Fruit fly (Drosophila melanogaster) whole organism, adult: ENCODE data around the gene CG18179.

Source experiments
- CG11617 ChIP-seq: fragments of 200-800 bp; sonication (Bioruptor generic); optimal IDR thresholded peaks from 2 replicates; lab custom pipeline; 2017; ENCODE audit warnings: mild to moderate bottlenecking, missing biosample characterization, missing genetic modification reagents, missing genetic modification characterization
- CG12768 ChIP-seq: fragments of 200-800 bp; sonication (Bioruptor generic); optimal IDR thresholded peaks from 2 replicates; lab custom pipeline; 2017; ENCODE audit warnings: missing biosample characterization, missing genetic modification characterization, mild to moderate bottlenecking, moderate library complexity, missing genetic modification reagents
- CG14711 ChIP-seq: fragments of 200-800 bp; sonication (Bioruptor generic); optimal IDR thresholded peaks from 2 replicates; lab custom pipeline; 2018; ENCODE audit warnings: missing biosample characterization, mild to moderate bottlenecking, missing genetic modification characterization, moderate library complexity
- CG1620 ChIP-seq: fragments of 200-800 bp; sonication (Bioruptor generic); optimal IDR thresholded peaks from 2 replicates; lab custom pipeline; 2016; ENCODE audit warnings: missing biosample characterization, missing genetic modification characterization
- CG33017 ChIP-seq: fragments of 200-800 bp; sonication (Bioruptor generic); optimal IDR thresholded peaks from 2 replicates; lab custom pipeline; 2018; ENCODE audit warnings: missing biosample characterization, mild to moderate bottlenecking, missing genetic modification characterization, moderate library complexity
- CG5204 ChIP-seq: fragments of 200-800 bp; sonication (Bioruptor generic); optimal IDR thresholded peaks from 2 replicates; lab custom pipeline; 2016; ENCODE audit warnings: missing biosample characterization, missing genetic modification characterization
- CG7045 ChIP-seq: fragments of 200-800 bp; sonication (Bioruptor generic); optimal IDR thresholded peaks from 2 replicates; lab custom pipeline; 2017; ENCODE audit warnings: missing biosample characterization, mild to moderate bottlenecking, missing genetic modification characterization
- CG7101 ChIP-seq: fragments of 200-800 bp; sonication (Bioruptor generic); optimal IDR thresholded peaks from 2 replicates; lab custom pipeline; 2018; ENCODE audit warnings: missing biosample characterization, mild to moderate bottlenecking, missing genetic modification characterization, moderate library complexity
- Clk ChIP-seq: fragments of 200-800 bp; sonication (Bioruptor generic); optimal IDR thresholded peaks from 2 replicates; lab custom pipeline; 2017; ENCODE audit warnings: missing biosample characterization, missing genetic modification characterization
- Crg-1 ChIP-seq: fragments of 200-800 bp; sonication (Bioruptor generic); optimal IDR thresholded peaks from 2 replicates; lab custom pipeline; 2016; ENCODE audit warnings: missing biosample characterization, missing genetic modification characterization
- Hr96 ChIP-seq: fragments of 200-800 bp; sonication (Bioruptor generic); optimal IDR thresholded peaks from 2 replicates; lab custom pipeline; 2016; ENCODE audit warnings: missing biosample characterization, missing genetic modification characterization
- Mnt ChIP-seq: fragments of 200-800 bp; sonication (Bioruptor generic); optimal IDR thresholded peaks from 2 replicates; lab custom pipeline; 2016; ENCODE audit warnings: missing biosample characterization, mild to moderate bottlenecking, missing genetic modification characterization
- bab1 ChIP-seq: fragments of 200-800 bp; sonication (Bioruptor generic); optimal IDR thresholded peaks from 3 replicates; lab custom pipeline; 2019; ENCODE audit warnings: missing biosample characterization, mild to moderate bottlenecking, missing genetic modification characterization, moderate library complexity
- cic ChIP-seq: fragments of 200-800 bp; sonication (Bioruptor generic); optimal IDR thresholded peaks from 2 replicates; lab custom pipeline; 2017; ENCODE audit warnings: missing biosample characterization, mild to moderate bottlenecking, missing genetic modification characterization, moderate library complexity
- cnc ChIP-seq, 2 experiments: fragments of >200 bp; optimal IDR thresholded peaks; 2 replicates each; lab custom pipeline; 2017
- kay ChIP-seq: fragments of 200-800 bp; sonication (Bioruptor generic); peaks from one replicate; lab custom pipeline; 2016; ENCODE audit warnings: missing biosample characterization, missing genetic modification characterization, borderline replicate concordance
- ovo ChIP-seq: fragments of 200-800 bp; sonication (Bioruptor generic); optimal IDR thresholded peaks from 2 replicates; lab custom pipeline; 2016; ENCODE audit warnings: missing biosample characterization, missing genetic modification characterization
- pad ChIP-seq: fragments of 200-800 bp; sonication (Bioruptor generic); optimal IDR thresholded peaks from 3 replicates; lab custom pipeline; 2017; ENCODE audit warnings: missing biosample characterization, missing genetic modification characterization, mild to moderate bottlenecking, moderate library complexity, missing genetic modification reagents
- tj ChIP-seq: fragments of 200-800 bp; sonication (Bioruptor generic); optimal IDR thresholded peaks from 3 replicates; lab custom pipeline; 2017; ENCODE audit warnings: missing biosample characterization, mild to moderate bottlenecking, missing genetic modification characterization, moderate library complexity
- toe ChIP-seq: fragments of 200-800 bp; sonication (Bioruptor generic); optimal IDR thresholded peaks from 2 replicates; lab custom pipeline; 2016; ENCODE audit warnings: missing biosample characterization, missing genetic modification characterization

CG18179 gene

DNA sequence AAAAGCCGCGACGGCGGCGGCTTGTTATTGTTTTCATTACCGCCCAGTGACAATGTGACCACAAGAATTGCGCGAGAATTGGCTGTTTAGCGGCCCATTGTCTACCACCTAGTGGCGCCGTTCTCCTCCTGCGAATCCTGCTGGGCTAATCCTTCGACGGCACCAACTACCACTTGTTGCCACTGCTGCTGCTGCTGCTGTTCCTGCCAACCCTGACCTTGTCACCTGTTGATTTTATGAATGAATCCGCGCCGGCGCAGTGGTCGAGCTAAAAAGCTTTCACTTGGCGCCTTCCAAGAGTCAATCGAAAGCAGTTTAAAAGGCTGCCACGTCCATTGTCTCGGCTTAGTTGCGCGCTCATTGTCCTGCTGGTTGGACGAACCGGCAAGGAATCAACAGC is 4.7 kb downstream of the CG18179 start, which contains the start of gene CNMaR:
TSS of gene CNMaR (plus strand) at position 348 of the 400 bp plus-strand sequence.
- TF ChIP-seq Hr96: no peak
- no peak for TF ChIP-seq pad (GFP tag; lab: Kevin White, UChicago)
- no peak for TF ChIP-seq CG14711 (tag; lab: Kevin White, UChicago)
- no peak for TF ChIP-seq Clk (GFP tag; lab: Kevin White, UChicago)
- no peak for TF ChIP-seq CG7101 (tag; lab: Kevin White, UChicago)
- no peak for TF ChIP-seq toe (GFP tag; lab: Kevin White, UChicago)
- no peak for TF ChIP-seq CG33017
- TF ChIP-seq CG5204 (GFP tag; lab: Kevin White, UChicago): no peak
- no peak for TF ChIP-seq CG11617 (GFP tag; lab: Kevin White, UChicago)
- no peak for TF ChIP-seq CG12768
- no peak for TF ChIP-seq CG1620 (GFP tag; lab: Kevin White, UChicago)
- TF ChIP-seq Mnt (GFP tag; lab: Kevin White, UChicago): no peak
- TF ChIP-seq CG7045 (GFP tag; lab: Kevin White, UChicago): no peak
- TF ChIP-seq bab1 (GFP tag; lab: Kevin White, UChicago): no peak
- no peak for TF ChIP-seq ovo (GFP tag; lab: Kevin White, UChicago)
- TF ChIP-seq kay (GFP tag; lab: Kevin White, UChicago): no peak
- no peak for TF ChIP-seq cnc (optimal IDR thresholded peaks at IDR 0.05; lab: Kevin White, UChicago)
- no peak for TF ChIP-seq tj (GFP tag; lab: Kevin White, UChicago)
- TF ChIP-seq Crg-1 (GFP tag; lab: Kevin White, UChicago): no peak

DNA sequence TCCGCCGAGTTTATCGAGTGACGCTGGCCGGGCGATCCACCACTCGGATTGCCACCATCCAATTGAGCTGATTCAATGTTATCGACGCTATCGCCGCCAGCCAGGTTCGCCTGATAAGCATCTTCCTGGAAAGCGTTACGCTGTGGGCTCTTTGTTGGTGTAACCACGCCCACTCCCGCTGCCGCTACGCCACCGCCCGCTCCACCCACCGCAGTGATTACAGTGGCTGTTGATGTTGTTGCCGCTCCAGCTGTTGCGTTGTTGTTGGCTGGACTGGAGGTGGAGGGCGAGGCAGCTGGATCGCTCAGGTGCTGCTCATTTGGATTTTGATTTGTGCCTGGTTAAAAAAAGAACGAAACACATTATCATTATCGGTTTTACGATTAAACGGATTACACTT is 32.3 kb downstream of the CG18179 start:
- TF ChIP-seq cnc (optimal IDR thresholded peaks at IDR 0.05; lab: Kevin White, UChicago): no peak
- TF ChIP-seq cic (GFP tag; lab: Kevin White, UChicago): peak; percentile 60
- TF ChIP-seq CG7101 (tag; lab: Kevin White, UChicago): no peak
- TF ChIP-seq pad (GFP tag; lab: Kevin White, UChicago): no peak
- TF ChIP-seq CG7045 (GFP tag; lab: Kevin White, UChicago): no peak
- TF ChIP-seq tj (GFP tag; lab: Kevin White, UChicago): no peak
- TF ChIP-seq Crg-1 (GFP tag; lab: Kevin White, UChicago): no peak

- no peak for TF ChIP-seq bab1 (GFP tag; lab: Kevin White, UChicago)
- peak; percentile 26 for TF ChIP-seq kay (GFP tag; lab: Kevin White, UChicago)
These were observed 35.2 kb downstream of the CG18179 start for dm6 chr3L:9674300-9674699.

dm6 chr3L:9675528-9675963 is 36.5 kb downstream of the CG18179 start:
- peak; percentile 19 for TF ChIP-seq CG7101 (tag; lab: Kevin White, UChicago)
- TF ChIP-seq CG33017: peak; percentile 77
- TF ChIP-seq cnc (optimal IDR thresholded peaks at IDR 0.05; lab: Kevin White, UChicago): no peak
- no peak for TF ChIP-seq CG5204 (GFP tag; lab: Kevin White, UChicago)
- TF ChIP-seq toe (GFP tag; lab: Kevin White, UChicago): no peak
- TF ChIP-seq CG1620 (GFP tag; lab: Kevin White, UChicago): peak; percentile 4
- TF ChIP-seq CG14711 (tag; lab: Kevin White, UChicago): no peak
- TF ChIP-seq kay (GFP tag; lab: Kevin White, UChicago): peak; percentile 98
- TF ChIP-seq CG11617 (GFP tag; lab: Kevin White, UChicago): peak; percentile 65
- no peak for TF ChIP-seq bab1 (GFP tag; lab: Kevin White, UChicago)
- TF ChIP-seq cic (GFP tag; lab: Kevin White, UChicago): peak; percentile 80
- TF ChIP-seq Hr96: peak; percentile 40
- TF ChIP-seq pad (GFP tag; lab: Kevin White, UChicago): no peak
- TF ChIP-seq CG12768: peak; percentile 91
- TF ChIP-seq tj (GFP tag; lab: Kevin White, UChicago): peak; percentile 44
- TF ChIP-seq ovo (GFP tag; lab: Kevin White, UChicago): peak; percentile 69
- peak; percentile 46 for TF ChIP-seq CG7045 (GFP tag; lab: Kevin White, UChicago)
- TF ChIP-seq Crg-1 (GFP tag; lab: Kevin White, UChicago): no peak
- peak; percentile 44 for TF ChIP-seq Mnt (GFP tag; lab: Kevin White, UChicago)
- no peak for TF ChIP-seq Clk (GFP tag; lab: Kevin White, UChicago)

DNA sequence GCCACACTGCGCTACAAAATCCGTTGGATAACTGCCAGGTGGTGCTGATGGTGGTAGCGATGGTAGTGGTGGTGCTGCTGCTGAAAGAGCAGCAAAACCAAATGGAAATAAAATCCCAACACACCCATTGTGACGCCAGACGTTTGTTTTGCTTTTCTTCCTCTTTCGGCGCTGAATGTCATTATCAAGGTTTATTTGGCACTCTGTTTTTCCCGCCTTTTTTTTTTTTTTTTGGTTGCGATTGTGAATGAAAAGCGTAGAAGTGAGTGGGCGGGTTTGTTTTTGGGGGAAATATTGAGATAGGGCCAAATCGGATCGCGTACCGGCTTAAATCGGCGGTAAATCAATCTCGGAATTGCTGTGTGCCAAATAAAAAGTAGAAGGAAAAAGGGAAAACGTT is 38.2 kb downstream of the CG18179 start:
- no peak for TF ChIP-seq ovo (GFP tag; lab: Kevin White, UChicago)
- no peak for TF ChIP-seq Mnt (GFP tag; lab: Kevin White, UChicago)
- no peak for TF ChIP-seq bab1 (GFP tag; lab: Kevin White, UChicago)
- TF ChIP-seq Hr96: no peak
- no peak for TF ChIP-seq Clk (GFP tag; lab: Kevin White, UChicago)
- no peak for TF ChIP-seq CG33017
- TF ChIP-seq CG11617 (GFP tag; lab: Kevin White, UChicago): no peak

DNA sequence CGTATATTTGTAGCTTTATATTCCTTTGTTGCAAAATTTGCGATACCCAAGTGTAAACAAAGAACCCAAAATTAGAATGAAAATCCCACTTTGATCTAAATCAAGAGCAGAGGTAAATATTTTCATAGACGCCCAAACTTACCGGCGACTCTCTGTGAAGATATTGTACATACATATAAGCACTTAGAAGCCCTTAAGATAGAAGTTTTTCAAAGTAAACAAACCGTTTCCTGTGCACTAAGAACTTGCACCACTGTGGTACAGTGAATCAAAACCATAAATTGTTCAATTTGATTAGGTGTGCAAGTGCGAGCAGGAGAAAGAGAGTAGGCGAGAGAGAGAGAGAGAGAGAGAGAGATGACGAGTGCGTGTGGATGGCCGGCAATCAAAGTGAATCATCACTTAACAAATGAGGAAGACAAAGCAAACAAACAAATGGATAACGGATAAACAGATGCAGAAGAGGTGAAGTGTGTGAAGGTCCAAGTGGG is 39.0 kb downstream of the CG18179 start:
- no peak for TF ChIP-seq Crg-1 (GFP tag; lab: Kevin White, UChicago)
- TF ChIP-seq Clk (GFP tag; lab: Kevin White, UChicago): no peak
- no peak for TF ChIP-seq CG33017
- no peak for TF ChIP-seq tj (GFP tag; lab: Kevin White, UChicago)
- TF ChIP-seq kay (GFP tag; lab: Kevin White, UChicago): peak; percentile 89
- TF ChIP-seq Mnt (GFP tag; lab: Kevin White, UChicago): no peak
- no peak for TF ChIP-seq CG14711 (tag; lab: Kevin White, UChicago)
- TF ChIP-seq CG1620 (GFP tag; lab: Kevin White, UChicago): no peak
- TF ChIP-seq pad (GFP tag; lab: Kevin White, UChicago): peak; percentile 3
- TF ChIP-seq toe (GFP tag; lab: Kevin White, UChicago): no peak
- no peak for TF ChIP-seq CG7045 (GFP tag; lab: Kevin White, UChicago)
- peak; percentile 14 for TF ChIP-seq cic (GFP tag; lab: Kevin White, UChicago)
- TF ChIP-seq CG11617 (GFP tag; lab: Kevin White, UChicago): no peak
